Worm (Caenorhabditis elegans) whole organism, L3 larva: Measurements from ENCODE around the gene fbxo-11.2.

ENCODE experiments used
- ama-1 ChIP-seq: fragments of 150-350 bp; optimal IDR thresholded peaks from 2 replicates; lab custom pipeline; 2018
- ceh-16 ChIP-seq: sonication (generic microtip); optimal IDR thresholded peaks from 2 replicates; lab custom pipeline; 2017; ENCODE audit warnings: missing biosample characterization, missing genetic modification characterization
- elt-3 ChIP-seq, 3 experiments: fragments of 150-350 bp in 1 of 3; sonication (generic microtip) in 2 of 3; optimal IDR thresholded peaks; 2 replicates in 2 of 3; 4 replicates in 1 of 3; lab custom pipeline; 2014 to 2017; ENCODE audit warnings: missing biosample characterization in 3 of 3, missing genetic modification characterization in 3 of 3
- lin-15B ChIP-seq: fragments of 150-350 bp; optimal IDR thresholded peaks from 2 replicates; lab custom pipeline; 2014; ENCODE audit warnings: missing biosample characterization, missing genetic modification characterization
- lin-39 ChIP-seq: fragments of 150-350 bp; optimal IDR thresholded peaks from 2 replicates; lab custom pipeline; 2018; ENCODE audit warnings: missing biosample characterization, missing genetic modification reagents, missing genetic modification characterization
- mdl-1 ChIP-seq: fragments of 150-350 bp; optimal IDR thresholded peaks from 2 replicates; lab custom pipeline; 2014; ENCODE audit warnings: missing biosample characterization, missing genetic modification characterization
- nfya-1 ChIP-seq: sonication (generic microtip); optimal IDR thresholded peaks from 2 replicates; lab custom pipeline; 2017; ENCODE audit warnings: missing genetic modification characterization, mild to moderate bottlenecking, missing compliant biosample characterization, antibody characterized with exemption, moderate library complexity; ENCODE audit not compliant: insufficient read depth
- nhr-11 ChIP-seq: fragments of 150-350 bp; optimal IDR thresholded peaks from 2 replicates; lab custom pipeline; 2014; ENCODE audit warnings: missing biosample characterization, missing genetic modification characterization
- nhr-12 ChIP-seq: fragments of 150-350 bp; optimal IDR thresholded peaks from 2 replicates; lab custom pipeline; 2014; ENCODE audit warnings: missing biosample characterization, missing genetic modification characterization
- nhr-43 ChIP-seq: sonication (generic microtip); optimal IDR thresholded peaks from 2 replicates; lab custom pipeline; 2016; ENCODE audit warnings: mild to moderate bottlenecking, missing genetic modification characterization, missing compliant biosample characterization; ENCODE audit not compliant: poor library complexity, severe bottlenecking
- pqm-1 ChIP-seq: fragments of 150-350 bp; optimal IDR thresholded peaks from 2 replicates; lab custom pipeline; 2017; ENCODE audit warnings: missing biosample characterization, missing genetic modification characterization, inconsistent platforms
- tbx-2 ChIP-seq: sonication (generic microtip); optimal IDR thresholded peaks from 2 replicates; lab custom pipeline; 2016; ENCODE audit warnings: mild to moderate bottlenecking, missing genetic modification characterization, missing compliant biosample characterization

DNA sequence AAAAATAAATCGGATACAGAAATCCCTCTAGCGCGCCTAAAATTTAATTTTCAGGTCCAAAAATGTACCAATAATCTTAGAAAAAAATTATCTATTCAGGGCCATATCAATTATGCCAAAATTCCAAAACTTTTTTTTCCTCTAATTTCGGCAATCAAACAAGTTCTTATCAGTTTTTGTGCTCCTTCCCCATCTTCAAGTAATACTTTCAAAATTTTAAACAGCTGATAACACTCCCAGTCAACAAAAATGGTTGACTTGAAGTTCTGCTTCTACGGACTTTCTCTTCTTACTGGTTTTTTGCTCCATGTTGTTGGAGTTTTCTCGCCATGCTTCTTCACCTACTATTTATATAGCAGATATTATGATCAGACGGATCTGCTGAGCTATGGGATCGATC, 32.3 kb downstream of the fbxo-11.2 start, which contains the start of gene clc-23:
- TF ChIP-seq nhr-12: no peak
- TF ChIP-seq ama-1 (lab: Kevin White, UChicago): no peak
- no peak for TF ChIP-seq nhr-11 (tag; lab: Kevin White, UChicago)
- TF ChIP-seq lin-15B (tag; lab: Kevin White, UChicago): no peak
- TF ChIP-seq nfya-1 (tag; lab: Kevin White, UChicago): no peak
- TF ChIP-seq elt-3 (tag; optimal IDR thresholded peaks at IDR 0.05; lab: Kevin White, UChicago): no peak
- TF ChIP-seq pqm-1 (tag; lab: Kevin White, UChicago): no peak
- no peak for TF ChIP-seq nhr-43 (tag; lab: Kevin White, UChicago)
- TF ChIP-seq ceh-16 (tag; lab: Kevin White, UChicago): no peak
- no peak for TF ChIP-seq tbx-2 (tag; lab: Kevin White, UChicago)
- TF ChIP-seq lin-39 (tag; lab: Kevin White, UChicago): no peak
- no peak for TF ChIP-seq mdl-1
